Worm (Caenorhabditis elegans) whole organism, L4/young adult: ENCODE measurements around the gene clec-245.

Experiments
- dao-5 ChIP-seq: sonication (generic microtip); optimal IDR thresholded peaks from 2 replicates; lab custom pipeline; 2016; ENCODE audit warnings: missing genotype, missing genetic modification characterization, moderate library complexity, missing compliant biosample characterization
- him-1 ChIP-seq: sonication (generic microtip); optimal IDR thresholded peaks from 2 replicates; lab custom pipeline; 2016; ENCODE audit warnings: missing genotype, missing genetic modification reagents, missing genetic modification characterization, missing compliant biosample characterization

DNA sequence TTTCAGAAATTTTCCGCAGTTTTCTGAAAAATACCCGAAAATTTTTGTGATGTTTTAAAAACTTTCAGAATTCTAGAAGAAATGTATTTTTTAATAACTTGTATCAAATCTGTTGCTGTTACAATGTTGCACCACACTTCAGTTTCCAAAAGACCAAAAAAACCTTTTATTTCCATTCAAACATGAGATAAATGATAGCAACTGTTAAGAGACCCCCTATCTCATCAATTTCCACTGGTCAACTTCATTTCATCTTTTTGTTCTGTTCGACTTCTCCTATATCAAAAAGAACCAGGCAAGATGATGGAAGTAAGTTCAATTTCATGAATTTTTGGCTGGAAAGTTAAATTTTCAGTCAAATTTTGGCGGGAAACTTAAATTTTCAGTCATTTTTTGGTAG lies 10.2 kb upstream of the clec-245 start, which contains the start of gene F16H6.4:
- no peak for TF ChIP-seq him-1
- no peak for TF ChIP-seq dao-5 (tag; lab: Kevin White, UChicago)
